Fruit fly (Drosophila melanogaster) whole organism, embryonic: Measurements from ENCODE around the gene CG4942.

Experiments
- B-H1 ChIP-seq: fragments of 200-800 bp; sonication (Bioruptor generic); IDR thresholded peaks from 3 replicates; pipeline ENCODE4 v1.3.6; 2022; ENCODE audit warnings: missing biosample characterization, missing genetic modification characterization
- CG10209 ChIP-seq: fragments of 200-800 bp; sonication (Bioruptor generic); optimal IDR thresholded peaks from 3 replicates; lab custom pipeline; 2017; ENCODE audit warnings: missing biosample characterization, mild to moderate bottlenecking, missing genetic modification characterization, missing genetic modification reagents
- CG11398 ChIP-seq: fragments of 200-800 bp; sonication (Bioruptor generic); optimal IDR thresholded peaks from 2 replicates; lab custom pipeline; 2016; ENCODE audit warnings: missing biosample characterization, missing genetic modification characterization
- CG12071 ChIP-seq: fragments of 200-800 bp; sonication (Bioruptor generic); optimal IDR thresholded peaks from 3 replicates; lab custom pipeline; 2018; ENCODE audit warnings: missing biosample characterization, mild to moderate bottlenecking, missing genetic modification characterization
- CG14441 ChIP-seq: fragments of 200-800 bp; sonication (Bioruptor generic); IDR thresholded peaks from 2 replicates; pipeline ENCODE4 v1.3.6; 2022; ENCODE audit warnings: missing biosample characterization, missing genetic modification characterization
- CG2875 ChIP-seq: fragments of 200-800 bp; sonication (Bioruptor generic); optimal IDR thresholded peaks from 2 replicates; lab custom pipeline; 2017; ENCODE audit warnings: missing biosample characterization, mild to moderate bottlenecking, missing genetic modification characterization, missing genetic modification reagents
- CG30403 ChIP-seq: fragments of 200-800 bp; sonication (Bioruptor generic); optimal IDR thresholded peaks from 3 replicates; lab custom pipeline; 2016; ENCODE audit warnings: missing biosample characterization, missing genetic modification characterization
- CG33557 ChIP-seq: fragments of 200-800 bp; sonication (Bioruptor generic); optimal IDR thresholded peaks from 2 replicates; lab custom pipeline; 2019; ENCODE audit warnings: missing biosample characterization, mild to moderate bottlenecking, missing genetic modification characterization, moderate library complexity
- CG4424 ChIP-seq: fragments of 200-800 bp; sonication (Bioruptor generic); optimal IDR thresholded peaks from 3 replicates; lab custom pipeline; 2016; ENCODE audit warnings: missing biosample characterization, missing genetic modification characterization
- CG4820 ChIP-seq: fragments of 200-800 bp; sonication (Bioruptor generic); optimal IDR thresholded peaks from 3 replicates; lab custom pipeline; 2016; ENCODE audit warnings: missing biosample characterization, missing genetic modification characterization
- CG5180 ChIP-seq: fragments of 200-800 bp; sonication (Bioruptor generic); optimal IDR thresholded peaks from 3 replicates; lab custom pipeline; 2017; ENCODE audit warnings: missing biosample characterization, missing genetic modification characterization, mild to moderate bottlenecking, moderate library complexity, missing genetic modification reagents
- CG7839 ChIP-seq: fragments of 200-800 bp; sonication (Bioruptor generic); optimal IDR thresholded peaks from 3 replicates; lab custom pipeline; 2018; ENCODE audit warnings: missing biosample characterization, mild to moderate bottlenecking, missing genetic modification characterization, moderate library complexity
- CG8359 ChIP-seq: fragments of 200-800 bp; sonication (Bioruptor generic); optimal IDR thresholded peaks from 2 replicates; lab custom pipeline; 2017; ENCODE audit warnings: missing biosample characterization, mild to moderate bottlenecking, missing genetic modification characterization, borderline replicate concordance
- CG9797 ChIP-seq: fragments of 200-800 bp; sonication (Bioruptor generic); optimal IDR thresholded peaks from 3 replicates; lab custom pipeline; 2018; ENCODE audit warnings: missing biosample characterization, mild to moderate bottlenecking, missing genetic modification characterization
- CG9817 ChIP-seq: fragments of 200-800 bp; sonication (Bioruptor generic); optimal IDR thresholded peaks from 2 replicates; lab custom pipeline; 2018; ENCODE audit warnings: missing biosample characterization, mild to moderate bottlenecking, missing genetic modification characterization, moderate library complexity
- CG9932 ChIP-seq: fragments of 200-800 bp; sonication (Bioruptor generic); IDR thresholded peaks from 2 replicates; pipeline ENCODE4 v1.3.6; 2022; ENCODE audit warnings: missing biosample characterization, missing genetic modification characterization
- CrebB ChIP-seq: fragments of 200-800 bp; sonication (Bioruptor generic); optimal IDR thresholded peaks from 3 replicates; lab custom pipeline; 2018; ENCODE audit warnings: missing biosample characterization, mild to moderate bottlenecking, missing genetic modification characterization
- D ChIP-seq, 2 experiments: fragments of 200-800 bp in 1 of 2; fragments of >200 bp in 1 of 2; sonication (Bioruptor generic) in 1 of 2; optimal IDR thresholded peaks; 2 replicates in 1 of 2; 3 replicates in 1 of 2; lab custom pipeline; 2017; ENCODE audit warnings: mild to moderate bottlenecking in 1 of 2, missing biosample characterization in 1 of 2, missing genetic modification characterization in 1 of 2, missing genetic modification reagents in 1 of 2
- Deaf1 ChIP-seq: fragments of 200-800 bp; optimal IDR thresholded peaks from 3 replicates; lab custom pipeline; 2019; ENCODE audit warnings: missing biosample characterization, mild to moderate bottlenecking, missing genetic modification characterization, moderate library complexity
- GATAe ChIP-seq: fragments of 200-800 bp; sonication (Bioruptor generic); conservative IDR thresholded peaks from 2 replicates; pipeline ENCODE4 v1.3.6; 2022; ENCODE audit warnings: missing biosample characterization, missing genetic modification characterization
- Gsc ChIP-seq: fragments of 200-800 bp; sonication (Bioruptor generic); IDR thresholded peaks from 2 replicates; pipeline ENCODE4 v1.3.6; 2022; ENCODE audit warnings: missing biosample characterization, missing genetic modification characterization
- H2.0 ChIP-seq: fragments of 200-800 bp; sonication (Bioruptor generic); IDR thresholded peaks from 2 replicates; pipeline ENCODE4 v1.3.6; 2022; ENCODE audit warnings: missing biosample characterization, missing genetic modification characterization
- Lhr ChIP-seq: fragments of 200-800 bp; sonication (Bioruptor generic); optimal IDR thresholded peaks from 3 replicates; lab custom pipeline; 2017; ENCODE audit warnings: mild to moderate bottlenecking, missing biosample characterization, missing genetic modification reagents, missing genetic modification characterization
- NC2β ChIP-seq: fragments of 200-800 bp; sonication (Bioruptor generic); optimal IDR thresholded peaks from 2 replicates; lab custom pipeline; 2016; ENCODE audit warnings: missing biosample characterization, missing genetic modification characterization
- Poxn ChIP-seq: fragments of 200-800 bp; sonication (Bioruptor generic); IDR thresholded peaks from 2 replicates; pipeline ENCODE4 v1.3.6; 2022; ENCODE audit warnings: missing biosample characterization, missing genetic modification characterization
- Ptx1 ChIP-seq: fragments of 200-800 bp; sonication (Bioruptor generic); IDR thresholded peaks from 2 replicates; pipeline ENCODE4 v1.3.6; 2022; ENCODE audit warnings: missing biosample characterization, missing genetic modification characterization
- Ssrp ChIP-seq: fragments of 200-800 bp; sonication (Bioruptor generic); optimal IDR thresholded peaks from 2 replicates; lab custom pipeline; 2018; ENCODE audit warnings: missing biosample characterization, mild to moderate bottlenecking, missing genetic modification characterization, moderate library complexity
- amos ChIP-seq: fragments of 200-800 bp; sonication (Bioruptor generic); IDR thresholded peaks from 2 replicates; pipeline ENCODE4 v1.3.6; 2022; ENCODE audit warnings: missing biosample characterization, missing genetic modification characterization; ENCODE audit not compliant: partially characterized antibody
- aop ChIP-seq: fragments of 200-800 bp; sonication (Bioruptor generic); IDR thresholded peaks from 2 replicates; pipeline ENCODE4 v1.3.6; 2022; ENCODE audit warnings: missing biosample characterization, missing genetic modification characterization
- ase ChIP-seq: fragments of 200-800 bp; sonication (Bioruptor generic); IDR thresholded peaks from 3 replicates; pipeline ENCODE4 v1.3.6; 2022; ENCODE audit warnings: missing biosample characterization, missing genetic modification characterization
- ato ChIP-seq: fragments of 200-800 bp; sonication (Bioruptor generic); IDR thresholded peaks from 2 replicates; pipeline ENCODE4 v1.3.6; 2022; ENCODE audit warnings: missing biosample characterization, missing genetic modification characterization; ENCODE audit not compliant: partially characterized antibody
- bowl ChIP-seq: fragments of 200-800 bp; sonication (Bioruptor generic); IDR thresholded peaks from 2 replicates; pipeline ENCODE4 v1.3.6; 2022; ENCODE audit warnings: missing biosample characterization, missing genetic modification characterization
- cas ChIP-seq: fragments of 200-800 bp; sonication (Bioruptor generic); IDR thresholded peaks from 2 replicates; pipeline ENCODE4 v1.3.6; 2022; ENCODE audit warnings: missing biosample characterization, missing genetic modification characterization
- chn ChIP-seq: fragments of 200-800 bp; sonication (Bioruptor generic); optimal IDR thresholded peaks from 2 replicates; lab custom pipeline; 2016; ENCODE audit warnings: missing biosample characterization, missing genetic modification characterization
- dysf ChIP-seq: fragments of 200-800 bp; sonication (Bioruptor generic); IDR thresholded peaks from 3 replicates; pipeline ENCODE4 v1.3.6; 2022; ENCODE audit warnings: missing biosample characterization, missing genetic modification characterization
- hb ChIP-seq: fragments of 200-800 bp; sonication (Bioruptor generic); IDR thresholded peaks from 3 replicates; pipeline ENCODE4 v1.3.6; 2022; ENCODE audit warnings: missing biosample characterization, missing genetic modification characterization; ENCODE audit not compliant: partially characterized antibody
- hkb ChIP-seq, 2 experiments: fragments of 200-800 bp in 1 of 2; fragments of >200 bp in 1 of 2; sonication (Bioruptor generic) in 1 of 2; IDR thresholded peaks in 1 of 2; optimal IDR thresholded peaks in 1 of 2; 2 replicates each; pipeline versions ENCODE4 v1.3.6 to Lab custom; 2017 to 2022; ENCODE audit warnings: missing biosample characterization in 1 of 2, missing genetic modification characterization in 1 of 2
- lmd ChIP-seq: fragments of 200-800 bp; sonication (Bioruptor generic); IDR thresholded peaks from 2 replicates; pipeline ENCODE4 v1.3.6; 2022; ENCODE audit warnings: missing biosample characterization, missing genetic modification characterization
- maf-S ChIP-seq: fragments of 200-800 bp; sonication (Bioruptor generic); optimal IDR thresholded peaks from 2 replicates; lab custom pipeline; 2016; ENCODE audit warnings: missing biosample characterization, missing genetic modification characterization
- nerfin-1 ChIP-seq: fragments of 200-800 bp; sonication (Bioruptor generic); optimal IDR thresholded peaks from 3 replicates; lab custom pipeline; 2019; ENCODE audit warnings: missing biosample characterization, mild to moderate bottlenecking, missing genetic modification characterization, moderate library complexity
- pfk ChIP-seq: fragments of 200-800 bp; sonication (Bioruptor generic); optimal IDR thresholded peaks from 2 replicates; lab custom pipeline; 2018; ENCODE audit warnings: missing biosample characterization, mild to moderate bottlenecking, missing genetic modification characterization, moderate library complexity
- repo ChIP-seq: fragments of 200-800 bp; sonication (Bioruptor generic); optimal IDR thresholded peaks from 2 replicates; lab custom pipeline; 2016; ENCODE audit warnings: missing biosample characterization, missing genetic modification characterization
- run ChIP-seq: fragments of 200-800 bp; sonication (Bioruptor generic); optimal IDR thresholded peaks from 3 replicates; lab custom pipeline; 2018; ENCODE audit warnings: missing biosample characterization, mild to moderate bottlenecking, missing genetic modification characterization
- sd ChIP-seq: fragments of 200-800 bp; sonication (Bioruptor generic); optimal IDR thresholded peaks from 3 replicates; lab custom pipeline; 2018; ENCODE audit warnings: missing biosample characterization, mild to moderate bottlenecking, missing genetic modification characterization, moderate library complexity
- sima ChIP-seq: fragments of 200-800 bp; sonication (Bioruptor generic); optimal IDR thresholded peaks from 2 replicates; lab custom pipeline; 2016; ENCODE audit warnings: missing biosample characterization, missing genetic modification characterization
- slp2 ChIP-seq: fragments of 200-800 bp; sonication (Bioruptor generic); optimal IDR thresholded peaks from 2 replicates; lab custom pipeline; 2016; ENCODE audit warnings: missing biosample characterization, missing genetic modification characterization
- sr ChIP-seq: fragments of 200-800 bp; sonication (Bioruptor generic); IDR thresholded peaks from 3 replicates; pipeline ENCODE4 v1.3.6; 2022; ENCODE audit warnings: missing biosample characterization, missing genetic modification characterization
- trh ChIP-seq: fragments of 200-800 bp; sonication (Bioruptor generic); optimal IDR thresholded peaks from 2 replicates; lab custom pipeline; 2016; ENCODE audit warnings: missing biosample characterization, missing genetic modification characterization
- usp ChIP-seq: fragments of >200 bp; optimal IDR thresholded peaks from 2 replicates; lab custom pipeline; 2017; ENCODE audit warnings: missing biosample characterization, missing genetic modification characterization

The CG4942 gene

DNA sequence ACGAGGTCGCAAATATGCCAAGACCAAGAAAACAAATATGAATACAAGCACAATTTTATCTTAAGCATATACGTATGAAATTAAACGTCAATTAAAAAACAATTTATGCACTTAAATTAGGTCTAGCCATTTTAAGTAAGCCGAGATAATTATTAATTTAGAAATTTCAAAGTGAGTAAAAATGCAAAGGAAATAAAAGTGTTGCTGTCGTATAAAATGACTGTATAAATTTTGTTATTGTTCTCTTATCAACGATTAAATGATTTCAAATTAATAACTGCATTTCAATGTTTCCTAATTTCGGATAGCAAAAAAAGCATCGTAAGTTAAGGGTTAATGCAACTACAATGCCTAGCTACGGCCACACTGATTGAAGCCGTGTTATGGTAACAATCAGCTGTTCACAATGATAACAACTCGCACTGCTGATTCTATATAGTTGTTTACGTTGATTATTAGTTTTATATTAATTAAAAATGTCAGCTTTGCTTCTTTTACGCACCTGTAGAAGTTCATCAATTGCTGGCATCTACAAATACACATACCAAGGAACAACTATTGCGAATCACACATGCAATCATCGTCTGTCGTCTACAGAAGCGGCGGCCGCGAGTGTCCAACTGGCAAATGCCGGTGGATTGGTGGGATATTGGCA, at the start of gene CG4942, which contains the start of gene CG4911 (continued):
- TF ChIP-seq GATAe (no peak; the same call in 1 of the 2 replicates), run (tag; lab: Kevin White, UChicago) (no peak), hb (no peak), CG9932 (GFP tag; lab: Robert Waterston, UW) (peak; percentile 87), chn (GFP tag; lab: Kevin White, UChicago) (peak; percentile 72), CG14441 (GFP tag; lab: Robert Waterston, UW) (peak; percentile 78), nerfin-1 (peak; percentile 61), CG4820 (GFP tag; lab: Kevin White, UChicago) (peak; percentile 58), ase (GFP tag; lab: Robert Waterston, UW) (peak; percentile 65; the same call in 2 of the 3 replicates), Gsc (no peak), CG4424 (GFP tag; lab: Kevin White, UChicago) (peak; percentile 73), CG33557 (GFP tag; lab: Kevin White, UChicago) (peak; percentile 62), CG9817 (tag; lab: Kevin White, UChicago) (peak; percentile 77), slp2 (GFP tag; lab: Kevin White, UChicago) (peak; percentile 43), trh (GFP tag; lab: Kevin White, UChicago) (no peak), sr (GFP tag; lab: Robert Waterston, UW) (no peak), repo (GFP tag; lab: Kevin White, UChicago) (peak; percentile 10), sima (no peak), maf-S (GFP tag; lab: Kevin White, UChicago) (peak; percentile 27), CG9797 (peak; percentile 79), Poxn (no peak), CG5180 (peak; percentile 19), Ssrp (peak; percentile 76), bowl (GFP tag; lab: Robert Waterston, UW) (no peak), amos (GFP tag; lab: Robert Waterston, UW) (no peak), sd (tag; lab: Kevin White, UChicago) (no peak), CG11398 (peak; percentile 16), D (optimal IDR thresholded peaks at IDR 0.05; lab: Kevin White, UChicago) (no peak), D (GFP tag; optimal IDR thresholded peaks at IDR 0.05; lab: Kevin White, UChicago) (peak; percentile 45), CrebB (tag; lab: Kevin White, UChicago) (no peak), CG10209 (GFP tag; lab: Kevin White, UChicago) (peak; percentile 64), NC2β (GFP tag; lab: Kevin White, UChicago) (peak; percentile 70), CG12071 (GFP tag; lab: Kevin White, UChicago) (no peak), pfk (GFP tag; lab: Kevin White, UChicago) (no peak), dysf (peak; percentile 78), Ptx1 (GFP tag; lab: Robert Waterston, UW) (peak; percentile 82), CG30403 (GFP tag; lab: Kevin White, UChicago) (peak; percentile 81), CG7839 (tag; lab: Kevin White, UChicago) (peak; percentile 72), Deaf1 (tag; lab: Kevin White, UChicago) (peak; percentile 28), B-H1 (peak; percentile 36; the same call in 2 of the 3 replicates), aop (GFP tag; lab: Robert Waterston, UW) (no peak), CG2875 (GFP tag; lab: Kevin White, UChicago) (no peak), usp (no peak), lmd (peak; percentile 74), cas (peak; percentile 21; the same call in 1 of the 2 replicates), H2.0 (GFP tag; lab: Robert Waterston, UW) (peak; percentile 54; the same call in 1 of the 2 replicates), CG8359 (GFP tag; lab: Kevin White, UChicago) (no peak), ato (no peak), Lhr (GFP tag; lab: Kevin White, UChicago) (peak; percentile 51), hkb (optimal IDR thresholded peaks at IDR 0.05; lab: Kevin White, UChicago) (no peak), hkb (GFP tag; IDR thresholded peaks at IDR 0.05; lab: Robert Waterston, UW) (peak; percentile 24; the same call in 1 of the 2 replicates)
